Worm (Caenorhabditis elegans): ENCODE results near the gene K11D12.14.

ce11 chrV:5049333-5049942 lies at the start of gene K11D12.14, which contains the start of gene pqn-51:
- TF ChIP-seq hmbx-1 (tag; optimal IDR thresholded peaks at IDR 0.05) (no peak), ama-1 (optimal IDR thresholded peaks at IDR 0.05) (no peak)
